Worm (Caenorhabditis elegans) whole organism, L4 larva: ENCODE results near the gene col-97.
A peak's percentile ranks its signal among the peaks of the same experiment; 100 is the strongest.

Experiments
- D1046.2 ChIP-seq: fragments of 200-800 bp; sonication (Bioruptor generic); IDR thresholded peaks from 2 replicates; pipeline ENCODE4 v1.3.6; 2022; ENCODE audit warnings: missing genetic modification characterization, missing compliant biosample characterization
- Y75B8A.6 ChIP-seq: fragments of 200-800 bp; sonication (Bioruptor generic); IDR thresholded peaks from 2 replicates; pipeline ENCODE4 v1.3.6; 2022; ENCODE audit warnings: missing genetic modification reagents, missing genetic modification characterization, missing compliant biosample characterization
- aly-2 ChIP-seq: sonication (generic microtip); optimal IDR thresholded peaks from 2 replicates; lab custom pipeline; 2018; ENCODE audit warnings: missing biosample characterization, missing genetic modification characterization
- arid-1 ChIP-seq: fragments of 200-800 bp; sonication (Bioruptor generic); conservative IDR thresholded peaks from 2 replicates; pipeline ENCODE4 v1.3.6; 2022; ENCODE audit warnings: missing genetic modification reagents, missing genetic modification characterization, missing compliant biosample characterization
- ceh-32 ChIP-seq: sonication (generic microtip); optimal IDR thresholded peaks from 2 replicates; lab custom pipeline; 2016; ENCODE audit warnings: mild to moderate bottlenecking, missing genetic modification characterization, missing compliant biosample characterization; ENCODE audit not compliant: poor library complexity
- ceh-62 ChIP-seq: sonication (generic microtip); optimal IDR thresholded peaks from 2 replicates; lab custom pipeline; 2017; ENCODE audit warnings: missing biosample characterization, missing genetic modification characterization
- ceh-82 ChIP-seq: sonication (generic microtip); optimal IDR thresholded peaks from 2 replicates; lab custom pipeline; 2017; ENCODE audit warnings: missing biosample characterization, missing genetic modification characterization
- ces-1 ChIP-seq: fragments of 150-350 bp; sonication (generic microtip); optimal IDR thresholded peaks from 4 replicates; lab custom pipeline; 2014; ENCODE audit warnings: missing biosample characterization, missing genetic modification reagents, missing genetic modification characterization
- cey-2 ChIP-seq: sonication (generic microtip); optimal IDR thresholded peaks from 3 replicates; lab custom pipeline; 2017; ENCODE audit warnings: missing genetic modification characterization, mild to moderate bottlenecking, missing compliant biosample characterization, antibody characterized with exemption, borderline replicate concordance; ENCODE audit not compliant: insufficient read depth
- daf-12 ChIP-seq: fragments of 150-350 bp; optimal IDR thresholded peaks from 2 replicates; lab custom pipeline; 2014; ENCODE audit warnings: missing biosample characterization, missing genetic modification reagents, missing genetic modification characterization
- daf-16 ChIP-seq, 3 experiments: sonication (generic microtip); optimal IDR thresholded peaks; 2 replicates each; lab custom pipeline; 2016 to 2017; ENCODE audit warnings: missing genetic modification characterization in 3 of 3, missing genetic modification reagents in 3 of 3, mild to moderate bottlenecking in 2 of 3, missing compliant biosample characterization in 2 of 3, missing biosample characterization in 1 of 3, moderate library complexity in 1 of 3
- daf-8 ChIP-seq: fragments of 200-800 bp; sonication (Bioruptor generic); IDR thresholded peaks from 2 replicates; pipeline ENCODE4 v1.3.6; 2022; ENCODE audit warnings: missing genetic modification characterization, missing compliant biosample characterization
- dpl-1 ChIP-seq: fragments of 150-350 bp; optimal IDR thresholded peaks from 2 replicates; lab custom pipeline; 2014; ENCODE audit warnings: missing biosample characterization, missing genetic modification reagents, missing genetic modification characterization
- dve-1 ChIP-seq: sonication (generic microtip); optimal IDR thresholded peaks from 2 replicates; lab custom pipeline; 2017; ENCODE audit warnings: antibody characterized with exemption, mild to moderate bottlenecking, missing genetic modification characterization, missing compliant biosample characterization; ENCODE audit not compliant: insufficient read depth
- fkh-10 ChIP-seq: fragments of 150-350 bp; optimal IDR thresholded peaks from 2 replicates; lab custom pipeline; 2014; ENCODE audit warnings: missing biosample characterization, missing genetic modification reagents, missing genetic modification characterization
- hlh-30 ChIP-seq: sonication (generic microtip); optimal IDR thresholded peaks from 2 replicates; lab custom pipeline; 2017; ENCODE audit warnings: antibody characterized with exemption, mild to moderate bottlenecking, missing genetic modification characterization, missing compliant biosample characterization; ENCODE audit not compliant: insufficient read depth
- hmg-1.1 ChIP-seq: fragments of 200-800 bp; sonication (Bioruptor generic); IDR thresholded peaks from 2 replicates; pipeline ENCODE4 v1.3.6; 2022; ENCODE audit warnings: missing genetic modification reagents, missing genetic modification characterization, missing compliant biosample characterization
- lim-7 ChIP-seq: fragments of 200-800 bp; sonication (Bioruptor generic); IDR thresholded peaks from 2 replicates; pipeline ENCODE4 v1.3.6; 2022; ENCODE audit warnings: missing genetic modification characterization, missing compliant biosample characterization
- lin-15B ChIP-seq: fragments of 150-350 bp; sonication (generic microtip); optimal IDR thresholded peaks from 3 replicates; lab custom pipeline; 2014; ENCODE audit warnings: missing biosample characterization, missing genetic modification characterization
- lin-29 ChIP-seq: fragments of 200-800 bp; sonication (Bioruptor generic); IDR thresholded peaks from 2 replicates; pipeline ENCODE4 v1.3.6; 2022; ENCODE audit warnings: missing genetic modification reagents, missing genetic modification characterization, missing compliant biosample characterization
- lir-3 ChIP-seq: sonication (generic microtip); optimal IDR thresholded peaks from 2 replicates; lab custom pipeline; 2016; ENCODE audit warnings: mild to moderate bottlenecking, missing genetic modification characterization, missing compliant biosample characterization
- lsy-2 ChIP-seq, 2 experiments: fragments of 150-350 bp in 1 of 2; sonication (generic microtip) in 1 of 2; optimal IDR thresholded peaks; 2 replicates each; lab custom pipeline; 2014 to 2017; ENCODE audit warnings: missing biosample characterization in 2 of 2, missing genetic modification characterization in 2 of 2
- mdt-29 ChIP-seq: fragments of 200-800 bp; sonication (Bioruptor generic); IDR thresholded peaks from 2 replicates; pipeline ENCODE4 v1.3.6; 2022; ENCODE audit warnings: missing genetic modification reagents, missing genetic modification characterization, missing compliant biosample characterization
- mep-1 ChIP-seq: fragments of 150-350 bp; sonication (generic microtip); optimal IDR thresholded peaks from 3 replicates; lab custom pipeline; 2014; ENCODE audit warnings: missing biosample characterization, missing genetic modification characterization
- mes-2 ChIP-seq: sonication (generic microtip); optimal IDR thresholded peaks from 2 replicates; lab custom pipeline; 2016; ENCODE audit warnings: missing genotype, mild to moderate bottlenecking, missing genetic modification characterization, missing compliant biosample characterization; ENCODE audit not compliant: poor library complexity, severe bottlenecking
- nhr-11 ChIP-seq: fragments of 150-350 bp; optimal IDR thresholded peaks from 2 replicates; lab custom pipeline; 2014; ENCODE audit warnings: missing biosample characterization, missing genetic modification characterization
- nhr-111 ChIP-seq: fragments of 200-800 bp; sonication (Bioruptor generic); optimal IDR thresholded peaks from 2 replicates; lab custom pipeline; 2018; ENCODE audit warnings: mild to moderate bottlenecking, missing genetic modification characterization, missing compliant biosample characterization
- nhr-28 ChIP-seq: fragments of 150-350 bp; optimal IDR thresholded peaks from 2 replicates; lab custom pipeline; 2014; ENCODE audit warnings: missing biosample characterization, missing genetic modification characterization
- nhr-42 ChIP-seq: fragments of 200-800 bp; sonication (Bioruptor generic); IDR thresholded peaks from 2 replicates; pipeline ENCODE4 v1.3.6; 2022; ENCODE audit warnings: missing genetic modification characterization, missing compliant biosample characterization
- nhr-77 ChIP-seq: fragments of 150-350 bp; optimal IDR thresholded peaks from 2 replicates; lab custom pipeline; 2014; ENCODE audit warnings: missing biosample characterization, missing genetic modification characterization
- pha-4 ChIP-seq, 2 experiments: fragments of 150-350 bp in 1 of 2; fragments of 200-800 bp in 1 of 2; sonication (Bioruptor generic) in 1 of 2; IDR thresholded peaks in 1 of 2; optimal IDR thresholded peaks in 1 of 2; 2 replicates each; pipeline versions ENCODE4 v1.3.6 to Lab custom; 2014 to 2022; ENCODE audit warnings: missing genetic modification characterization in 2 of 2, missing genetic modification reagents in 2 of 2, missing biosample characterization in 1 of 2, missing compliant biosample characterization in 1 of 2
- pqm-1 ChIP-seq: sonication (generic microtip); optimal IDR thresholded peaks from 2 replicates; lab custom pipeline; 2017; ENCODE audit warnings: missing biosample characterization, missing genetic modification characterization
- sdz-12 ChIP-seq: fragments of 200-800 bp; sonication (Bioruptor generic); optimal IDR thresholded peaks from 2 replicates; lab custom pipeline; 2018; ENCODE audit warnings: mild to moderate bottlenecking, missing genetic modification characterization, missing compliant biosample characterization
- set-16 ChIP-seq: fragments of 200-800 bp; sonication (Bioruptor generic); IDR thresholded peaks from 2 replicates; pipeline ENCODE4 v1.3.6; 2022; ENCODE audit warnings: missing genetic modification reagents, missing genetic modification characterization, missing compliant biosample characterization
- skn-1 ChIP-seq: fragments of 150-350 bp; optimal IDR thresholded peaks from 2 replicates; lab custom pipeline; 2014; ENCODE audit warnings: missing biosample characterization, missing genetic modification characterization
- spr-3 ChIP-seq: fragments of 200-800 bp; sonication (Bioruptor generic); optimal IDR thresholded peaks from 2 replicates; lab custom pipeline; 2018; ENCODE audit warnings: mild to moderate bottlenecking, missing genetic modification characterization, missing compliant biosample characterization
- tag-97 ChIP-seq: fragments of 200-800 bp; sonication (Bioruptor generic); IDR thresholded peaks from 2 replicates; pipeline ENCODE4 v1.3.6; 2022; ENCODE audit warnings: missing genetic modification characterization, missing compliant biosample characterization
- tra-1 ChIP-seq: fragments of 200-800 bp; sonication (Bioruptor generic); IDR thresholded peaks from 2 replicates; pipeline ENCODE4 v1.3.6; 2022; ENCODE audit warnings: missing genetic modification reagents, missing genetic modification characterization, missing compliant biosample characterization
- unc-130 ChIP-seq: sonication (generic microtip); optimal IDR thresholded peaks from 2 replicates; lab custom pipeline; 2016; ENCODE audit warnings: missing genetic modification reagents, missing genetic modification characterization, missing compliant biosample characterization
- vab-7 ChIP-seq: fragments of 200-800 bp; sonication (Bioruptor generic); IDR thresholded peaks from 2 replicates; pipeline ENCODE4 v1.3.6; 2022; ENCODE audit warnings: missing genetic modification reagents, missing genetic modification characterization, missing compliant biosample characterization
- zag-1 ChIP-seq: fragments of 150-350 bp; optimal IDR thresholded peaks from 2 replicates; lab custom pipeline; 2014; ENCODE audit warnings: missing biosample characterization, missing genetic modification characterization
- zfp-3 ChIP-seq: fragments of 200-800 bp; sonication (Bioruptor generic); conservative IDR thresholded peaks from 2 replicates; pipeline ENCODE4 v1.3.6; 2022; ENCODE audit warnings: missing genetic modification reagents, missing genetic modification characterization, missing compliant biosample characterization
- zip-11 ChIP-seq: fragments of 200-800 bp; sonication (Bioruptor generic); IDR thresholded peaks from 2 replicates; pipeline ENCODE4 v1.3.6; 2022; ENCODE audit warnings: missing genetic modification characterization, missing compliant biosample characterization
- ztf-11 ChIP-seq: fragments of 150-350 bp; optimal IDR thresholded peaks from 2 replicates; lab custom pipeline; 2014; ENCODE audit warnings: missing biosample characterization, missing genetic modification characterization
- ztf-7 ChIP-seq: fragments of 150-350 bp; optimal IDR thresholded peaks from 2 replicates; lab custom pipeline; 2014; ENCODE audit warnings: missing biosample characterization, missing genetic modification characterization

Gene col-97

ce11 chrIII:12977559-12977958 lies 15.9 kb downstream of the col-97 start, which contains the start of gene ZK1010.2 (continued):
- TF ChIP-seq cey-2 (tag; lab: Kevin White, UChicago) (no peak), zip-11 (GFP tag; lab: Robert Waterston, UW) (no peak), daf-8 (GFP tag; lab: Robert Waterston, UW) (no peak), ceh-62 (tag; lab: Kevin White, UChicago) (no peak), skn-1 (tag; lab: Kevin White, UChicago) (no peak), tag-97 (no peak), nhr-42 (GFP tag; lab: Robert Waterston, UW) (no peak), D1046.2 (GFP tag; lab: Robert Waterston, UW) (0 out of 2 replicates have a peak, but pooled peaks have one; percentile 57), ztf-7 (tag; lab: Kevin White, UChicago) (no peak), vab-7 (GFP tag; lab: Robert Waterston, UW) (no peak), set-16 (GFP tag; lab: Robert Waterston, UW) (no peak), ceh-32 (tag; lab: Kevin White, UChicago) (no peak), mdt-29 (GFP tag; lab: Robert Waterston, UW) (0 out of 2 replicates have a peak, but pooled peaks have one; percentile 20), pha-4 (GFP tag; IDR thresholded peaks at IDR 0.05; lab: Robert Waterston, UW) (peak; percentile 64; the same call in 1 of the 2 replicates), pha-4 (tag; optimal IDR thresholded peaks at IDR 0.05; lab: Kevin White, UChicago) (no peak)

- no peak for TF ChIP-seq ztf-11 (tag; lab: Kevin White, UChicago)
- no peak for TF ChIP-seq lim-7 (GFP tag; lab: Robert Waterston, UW)
- no peak for TF ChIP-seq lin-15B (tag; lab: Kevin White, UChicago)
- TF ChIP-seq lin-29 (GFP tag; lab: Robert Waterston, UW): no peak
- no peak for TF ChIP-seq unc-130 (GFP tag; lab: Kevin White, UChicago)
- TF ChIP-seq nhr-28 (tag; lab: Kevin White, UChicago): no peak
- no peak for TF ChIP-seq daf-12 (tag; lab: Kevin White, UChicago)
- TF ChIP-seq arid-1: no peak
- TF ChIP-seq zag-1 (tag; lab: Kevin White, UChicago): no peak
- TF ChIP-seq zfp-3 (GFP tag; lab: Robert Waterston, UW): no peak
- no peak for TF ChIP-seq D1046.2 (GFP tag; lab: Robert Waterston, UW)
- TF ChIP-seq, all 104 proteins: peak for 0
Measured at ce11 chrIII:12972398-12972797, 21.1 kb downstream of the col-97 start, which contains the start of gene bckd-1A. Gene bckd-1A (minus strand): TSS chrIII:12972498.

- no peak for TF ChIP-seq lir-3 (tag; lab: Kevin White, UChicago)
- TF ChIP-seq hmg-1.1 (GFP tag; lab: Robert Waterston, UW): no peak
- TF ChIP-seq nhr-111 (GFP tag; lab: Kevin White, UChicago): no peak
- peak; percentile 43 for TF ChIP-seq dpl-1
- TF ChIP-seq fkh-10 (GFP tag; lab: Kevin White, UChicago): no peak
- TF ChIP-seq lsy-2 (tag; optimal IDR thresholded peaks at IDR 0.05; lab: Kevin White, UChicago): peak in 1 of 2 experiments; percentile 82
- no peak for TF ChIP-seq pha-4 (GFP tag; IDR thresholded peaks at IDR 0.05; lab: Robert Waterston, UW)
- TF ChIP-seq pha-4 (tag; optimal IDR thresholded peaks at IDR 0.05; lab: Kevin White, UChicago): no peak
- no peak for TF ChIP-seq unc-130 (GFP tag; lab: Kevin White, UChicago)
- peak; percentile 61 for TF ChIP-seq hlh-30 (tag; lab: Kevin White, UChicago)
- TF ChIP-seq mes-2 (tag; lab: Kevin White, UChicago): peak; percentile 35
- TF ChIP-seq pqm-1 (tag; lab: Kevin White, UChicago): no peak
- TF ChIP-seq spr-3: no peak
- peak; percentile 58 for TF ChIP-seq dve-1
- TF ChIP-seq tra-1 (GFP tag; lab: Robert Waterston, UW): no peak
- TF ChIP-seq ztf-7 (tag; lab: Kevin White, UChicago): no peak
- TF ChIP-seq nhr-42 (GFP tag; lab: Robert Waterston, UW): no peak
- no peak for TF ChIP-seq aly-2 (tag; lab: Kevin White, UChicago)
- no peak for TF ChIP-seq sdz-12 (GFP tag; lab: Kevin White, UChicago)
- TF ChIP-seq ceh-82: no peak
- TF ChIP-seq mep-1: peak; percentile 2
- peak; percentile 20 for TF ChIP-seq nhr-77 (tag; lab: Kevin White, UChicago)
- TF ChIP-seq nhr-28 (tag; lab: Kevin White, UChicago): peak; percentile 32
- no peak for TF ChIP-seq nhr-11 (tag; lab: Kevin White, UChicago)
- no peak for TF ChIP-seq Y75B8A.6 (GFP tag; lab: Robert Waterston, UW)
- TF ChIP-seq daf-16 (GFP tag; optimal IDR thresholded peaks at IDR 0.05; lab: Kevin White, UChicago): no peak
- TF ChIP-seq daf-16 (tag; optimal IDR thresholded peaks at IDR 0.05; lab: Kevin White, UChicago): peak; percentile 43
- TF ChIP-seq zip-11 (GFP tag; lab: Robert Waterston, UW): no peak
- no peak for TF ChIP-seq ces-1 (GFP tag; lab: Kevin White, UChicago)
Measured at ce11 chrIII:12971828-12972379, 21.6 kb downstream of the col-97 start.
